Fruit fly (Drosophila melanogaster): ENCODE results near the gene CG12011.

CG12011 gene

dm6 chr3L:1668504-1668903 lies 25.9 kb upstream of the CG12011 start, which contains the start of gene RpL23A (continued):
- TF ChIP-seq gcm (GFP tag; optimal IDR thresholded peaks at IDR 0.05) (peak; percentile 79), CG11696 (GFP tag; IDR thresholded peaks at IDR 0.05) (0 out of 2 replicates have a peak, but pooled peaks have one; percentile 14), pfk (GFP tag; optimal IDR thresholded peaks at IDR 0.05) (peak; percentile 82), nau (GFP tag; optimal IDR thresholded peaks at IDR 0.05) (peak; percentile 94), hbn (GFP tag; IDR thresholded peaks at IDR 0.05; ENCODE audit: partially characterized antibody) (no peak), sc (optimal IDR thresholded peaks at IDR 0.05) (no peak), sc (GFP tag; optimal IDR thresholded peaks at IDR 0.05) (peak; percentile 87), yki (optimal IDR thresholded peaks at IDR 0.05) (no peak), Hr78 (GFP tag; optimal IDR thresholded peaks at IDR 0.05) (no peak), CG14667 (GFP tag; IDR thresholded peaks at IDR 0.05) (peak; percentile 85), unc-4 (GFP tag; IDR thresholded peaks at IDR 0.05; ENCODE audit: partially characterized antibody) (peak; percentile 48), CG11723 (GFP tag; optimal IDR thresholded peaks at IDR 0.05) (peak; percentile 94), nerfin-2 (GFP tag; IDR thresholded peaks at IDR 0.05; ENCODE audit: partially characterized antibody) (peak; percentile 37; the same call in 1 of the 2 replicates), CG9609 (GFP tag; optimal IDR thresholded peaks at IDR 0.05) (peak; percentile 98), fd64A (GFP tag; optimal IDR thresholded peaks at IDR 0.05) (peak; percentile 91), CG11085 (GFP tag; IDR thresholded peaks at IDR 0.05) (peak; percentile 96), odd (GFP tag; optimal IDR thresholded peaks at IDR 0.05) (peak; percentile 89), CG14050 (GFP tag; IDR thresholded peaks at IDR 0.05) (peak; percentile 92), CG6683 (GFP tag; optimal IDR thresholded peaks at IDR 0.05) (peak; percentile 95), CG3065 (GFP tag; optimal IDR thresholded peaks at IDR 0.05) (peak; percentile 94), CG34224 (GFP tag; IDR thresholded peaks at IDR 0.05; ENCODE audit: partially characterized antibody) (no peak), CG3407 (GFP tag; optimal IDR thresholded peaks at IDR 0.05) (peak; percentile 93), sqz (GFP tag; optimal IDR thresholded peaks at IDR 0.05) (no peak), bab2 (GFP tag; optimal IDR thresholded peaks at IDR 0.05) (peak; percentile 95), slp2 (GFP tag; optimal IDR thresholded peaks at IDR 0.05) (peak; percentile 95), ara (GFP tag; IDR thresholded peaks at IDR 0.05) (peak; percentile 90), CG31388 (GFP tag; optimal IDR thresholded peaks at IDR 0.05) (peak; percentile 83), ranshi (GFP tag; IDR thresholded peaks at IDR 0.05) (peak; percentile 95), zfh1 (GFP tag; IDR thresholded peaks at IDR 0.05) (peak; percentile 98), Dip3 (GFP tag; optimal IDR thresholded peaks at IDR 0.05) (peak; percentile 94), trem (tag; optimal IDR thresholded peaks at IDR 0.05) (peak; percentile 91), CG33213 (GFP tag; optimal IDR thresholded peaks at IDR 0.05) (peak; percentile 99), Chrac-16 (GFP tag; optimal IDR thresholded peaks at IDR 0.05) (peak; percentile 89), inv (GFP tag; IDR thresholded peaks at IDR 0.05; ENCODE audit: partially characterized antibody) (peak; percentile 23; the same call in 1 of the 2 replicates), ap (GFP tag; IDR thresholded peaks at IDR 0.05) (peak; percentile 85), nmo (GFP tag; optimal IDR thresholded peaks at IDR 0.05) (peak; percentile 91), Opbp (GFP tag; IDR thresholded peaks at IDR 0.05; ENCODE audit: partially characterized antibody) (peak; percentile 81), bsh (GFP tag; optimal IDR thresholded peaks at IDR 0.05) (peak in 1 of 2 experiments; percentile 86), Lim3 (GFP tag; IDR thresholded peaks at IDR 0.05) (peak; percentile 67), cato (GFP tag; optimal IDR thresholded peaks at IDR 0.05; ENCODE audit: borderline replicate concordance) (peak; percentile 89), Dip2 (GFP tag; IDR thresholded peaks at IDR 0.05) (no peak), CG1529 (GFP tag; optimal IDR thresholded peaks at IDR 0.05) (peak; percentile 80), sna (GFP tag; IDR thresholded peaks at IDR 0.05; ENCODE audit: partially characterized antibody) (peak; percentile 49; the same call in 1 of the 2 replicates), CG11247 (GFP tag; IDR thresholded peaks at IDR 0.05) (peak; percentile 97), Dad (GFP tag; optimal IDR thresholded peaks at IDR 0.05) (peak; percentile 98), ro (GFP tag; IDR thresholded peaks at IDR 0.05) (peak; percentile 73), CG15073 (GFP tag; optimal IDR thresholded peaks at IDR 0.05) (peak; percentile 22), wor (GFP tag; IDR thresholded peaks at IDR 0.05) (peak; percentile 64), Atf6 (GFP tag; IDR thresholded peaks at IDR 0.05) (peak; percentile 92), CG8478 (optimal IDR thresholded peaks at IDR 0.05) (peak; percentile 54)
